Worm (Caenorhabditis elegans) whole organism, L1 larva: Measurements from ENCODE around the gene col-129.

Experiments used
- aly-2 ChIP-seq: fragments of 150-350 bp; optimal IDR thresholded peaks from 2 replicates; lab custom pipeline; 2014; ENCODE audit warnings: missing biosample characterization, missing genetic modification characterization
- blmp-1 ChIP-seq: fragments of 150-350 bp; optimal IDR thresholded peaks from 2 replicates; lab custom pipeline; 2014; ENCODE audit warnings: missing biosample characterization, missing genetic modification characterization
- elt-3 ChIP-seq, 6 experiments: fragments of 150-350 bp in 1 of 6; sonication (generic microtip); optimal IDR thresholded peaks; 2 replicates each; lab custom pipeline; 2017 to 2018; ENCODE audit warnings: missing biosample characterization in 6 of 6, missing genetic modification characterization in 6 of 6, inconsistent platforms in 1 of 6
- lin-14 ChIP-seq: fragments of 200-800 bp; sonication (Bioruptor generic); optimal IDR thresholded peaks from 2 replicates; lab custom pipeline; 2018; ENCODE audit warnings: mild to moderate bottlenecking, missing genetic modification characterization, moderate library complexity, missing compliant biosample characterization
- lin-35 ChIP-seq, 2 experiments: fragments of 150-350 bp; optimal IDR thresholded peaks; 2 replicates each; lab custom pipeline; 2014; ENCODE audit warnings: missing biosample characterization in 2 of 2, missing genetic modification characterization in 2 of 2, missing genetic modification reagents in 2 of 2
- nhr-90 ChIP-seq: sonication (generic microtip); optimal IDR thresholded peaks from 2 replicates; lab custom pipeline; 2016; ENCODE audit warnings: mild to moderate bottlenecking, missing genetic modification characterization, missing compliant biosample characterization; ENCODE audit not compliant: poor library complexity

Gene col-129

DNA sequence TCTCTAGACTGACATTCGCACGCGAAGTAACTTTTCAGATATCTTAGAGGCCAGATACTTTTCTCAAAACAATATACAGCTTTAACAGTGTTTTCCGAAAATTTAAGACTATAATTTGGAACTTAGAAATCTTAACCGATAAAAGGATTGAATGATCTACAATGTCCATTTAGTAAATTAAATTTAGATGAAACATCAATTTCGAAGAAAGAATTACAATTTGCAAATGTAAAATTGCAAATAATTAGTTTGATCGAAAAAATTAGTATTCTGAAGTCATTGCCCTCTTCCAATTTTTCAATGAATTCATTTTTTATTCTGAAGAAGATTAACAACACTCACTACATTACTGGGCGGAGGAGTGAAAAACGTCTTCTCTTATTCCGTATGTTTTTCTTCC is 41.6 kb downstream of the col-129 start, which contains the start of gene bath-37:
Gene bath-37, plus strand, starts transcription at position 301 of the 400 bp plus-strand sequence.
- TF ChIP-seq lin-35 (GFP tag; optimal IDR thresholded peaks at IDR 0.05; lab: Kevin White, UChicago) (no peak), elt-3 (tag; optimal IDR thresholded peaks at IDR 0.05; lab: Kevin White, UChicago) (no peak), aly-2 (tag; lab: Kevin White, UChicago) (no peak), blmp-1 (tag; lab: Kevin White, UChicago) (no peak), lin-14 (GFP tag; lab: Kevin White, UChicago) (no peak)

DNA sequence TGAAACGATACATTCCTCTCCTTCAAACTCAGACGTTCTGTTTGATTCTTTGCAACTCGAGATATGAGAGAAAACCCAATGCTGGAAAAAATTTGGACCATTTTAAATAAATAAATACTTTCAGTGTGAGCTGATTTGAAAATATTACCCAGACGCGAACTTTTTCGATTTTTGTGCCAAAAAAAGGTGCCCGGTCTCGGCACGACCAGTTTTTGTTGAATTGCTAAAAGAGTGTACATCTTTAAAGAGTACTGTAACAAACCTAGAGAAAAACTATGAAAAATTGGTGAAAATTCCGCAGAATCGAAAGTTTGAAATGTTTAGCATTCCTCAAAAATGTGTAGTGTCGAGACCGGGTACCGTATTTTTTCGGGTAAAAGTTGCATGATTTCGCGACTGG is 49.0 kb downstream of the col-129 start, which contains the start of gene K08E4.8:
Gene K08E4.8, minus strand, starts transcription at position 101 of the 400 bp plus-strand sequence.
- TF ChIP-seq nhr-90 (tag; lab: Kevin White, UChicago): no peak
